Worm (Caenorhabditis elegans) whole organism, L4/young adult: Measurements from ENCODE around the gene F53B3.3.

Experiments used
- dao-5 ChIP-seq: sonication (generic microtip); optimal IDR thresholded peaks from 2 replicates; lab custom pipeline; 2016; ENCODE audit warnings: missing genotype, missing genetic modification characterization, moderate library complexity, missing compliant biosample characterization
- him-1 ChIP-seq: sonication (generic microtip); optimal IDR thresholded peaks from 2 replicates; lab custom pipeline; 2016; ENCODE audit warnings: missing genotype, missing genetic modification reagents, missing genetic modification characterization, missing compliant biosample characterization

DNA sequence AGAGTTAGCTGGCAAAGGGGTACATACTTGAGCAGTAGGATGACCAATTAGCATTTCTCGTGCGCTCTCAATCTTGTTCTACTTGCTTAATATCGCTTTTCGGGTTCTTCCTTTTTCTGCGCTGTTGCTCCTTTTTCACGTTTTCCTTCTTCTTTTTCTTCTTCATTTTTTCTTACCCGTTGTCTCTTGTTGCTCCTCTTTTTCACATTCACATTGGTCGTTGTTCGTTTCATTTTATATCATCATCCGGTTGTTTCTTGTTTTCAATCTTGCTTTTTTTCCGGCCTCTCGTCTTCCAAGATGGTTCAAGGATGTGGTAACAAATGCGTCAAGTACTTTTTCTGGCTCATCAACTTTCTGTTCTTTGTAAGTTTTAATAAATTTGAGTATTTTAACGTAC, 50.8 kb downstream of the F53B3.3 start, which contains the start of gene tsp-6:
- TF ChIP-seq him-1 = no peak
- no peak for TF ChIP-seq dao-5 (tag; lab: Kevin White, UChicago)
